Fruit fly (Drosophila melanogaster): ENCODE results near the gene Dpck.
A peak's percentile ranks its signal among the peaks of the same experiment; 100 is the strongest.

Gene Dpck

dm6 chr3R:7107713-7108588 is 26.0 kb downstream of the Dpck start:
- no peak for TF ChIP-seq tai (GFP tag; optimal IDR thresholded peaks at IDR 0.05)
- TF ChIP-seq Dfd (GFP tag; optimal IDR thresholded peaks at IDR 0.05): no peak
- peak in 1 of 2 experiments; percentile 25 for TF ChIP-seq foxo (GFP tag; optimal IDR thresholded peaks at IDR 0.05)
- peak; percentile 31 for TF ChIP-seq ey (GFP tag; optimal IDR thresholded peaks at IDR 0.05)
- peak; percentile 20 for TF ChIP-seq br (GFP tag; optimal IDR thresholded peaks at IDR 0.05)
- peak; percentile 0 for TF ChIP-seq CG9705 (GFP tag; optimal IDR thresholded peaks at IDR 0.05)
- TF ChIP-seq Abd-B (GFP tag; optimal IDR thresholded peaks at IDR 0.05): no peak
- no peak for TF ChIP-seq GATAd (GFP tag; optimal IDR thresholded peaks at IDR 0.05)
- TF ChIP-seq Hr78 (GFP tag; optimal IDR thresholded peaks at IDR 0.05): no peak
- no peak for TF ChIP-seq jim (GFP tag; optimal IDR thresholded peaks at IDR 0.05)
- TF ChIP-seq HLH106 (tag; optimal IDR thresholded peaks at IDR 0.05): no peak
- TF ChIP-seq sv (GFP tag; optimal IDR thresholded peaks at IDR 0.05): no peak
- no peak for TF ChIP-seq dmrt93B (GFP tag; optimal IDR thresholded peaks at IDR 0.05)
- no peak for TF ChIP-seq rgr (GFP tag; optimal IDR thresholded peaks at IDR 0.05)
- TF ChIP-seq OdsH (GFP tag; optimal IDR thresholded peaks at IDR 0.05): peak; percentile 8
- peak; percentile 2 for TF ChIP-seq N (GFP tag; optimal IDR thresholded peaks at IDR 0.05)
- TF ChIP-seq Mio (GFP tag; optimal IDR thresholded peaks at IDR 0.05): no peak
- peak; percentile 35 for TF ChIP-seq fru (GFP tag; optimal IDR thresholded peaks at IDR 0.05)
- TF ChIP-seq Vsx2 (GFP tag; optimal IDR thresholded peaks at IDR 0.05; ENCODE audit: partially characterized antibody): peak; percentile 93
- TF ChIP-seq lola (GFP tag; optimal IDR thresholded peaks at IDR 0.05): no peak
- peak; percentile 42 for TF ChIP-seq Hnf4 (GFP tag; optimal IDR thresholded peaks at IDR 0.05)
- TF ChIP-seq Hr83 (GFP tag; optimal IDR thresholded peaks at IDR 0.05; ENCODE audit: poor library complexity, severe bottlenecking): no peak
- peak; percentile 83 for TF ChIP-seq psq (GFP tag; optimal IDR thresholded peaks at IDR 0.05)
- TF ChIP-seq h (GFP tag; optimal IDR thresholded peaks at IDR 0.05): peak; percentile 25
- TF ChIP-seq Myc (optimal IDR thresholded peaks at IDR 0.05): no peak
- TF ChIP-seq Rel (GFP tag; optimal IDR thresholded peaks at IDR 0.05): no peak
- TF ChIP-seq Rel (tag; optimal IDR thresholded peaks at IDR 0.05): peak; percentile 81
- TF ChIP-seq sage (GFP tag; optimal IDR thresholded peaks at IDR 0.05): peak; percentile 63
- no peak for TF ChIP-seq brk (GFP tag; optimal IDR thresholded peaks at IDR 0.05)
- no peak for TF ChIP-seq CrebA (GFP tag; optimal IDR thresholded peaks at IDR 0.05; ENCODE audit: borderline replicate concordance)
- peak; percentile 95 to 96 for TF ChIP-seq dl (GFP tag; optimal IDR thresholded peaks at IDR 0.05; ENCODE audit: insufficient read depth in 1 of 2, partially characterized antibody in 2 of 2)
- TF ChIP-seq Dif (GFP tag; optimal IDR thresholded peaks at IDR 0.05; ENCODE audit: partially characterized antibody): peak; percentile 98
- TF ChIP-seq dsf (GFP tag; optimal IDR thresholded peaks at IDR 0.05; ENCODE audit: borderline replicate concordance): no peak
- no peak for TF ChIP-seq CG32264 (GFP tag; optimal IDR thresholded peaks at IDR 0.05)

dm6 chr3R:7108589-7109312 is 26.8 kb downstream of the Dpck start:
- TF ChIP-seq woc (GFP tag; optimal IDR thresholded peaks at IDR 0.05) (peak; percentile 96), Hr78 (GFP tag; optimal IDR thresholded peaks at IDR 0.05) (no peak), Rel (GFP tag; optimal IDR thresholded peaks at IDR 0.05) (no peak), Rel (tag; optimal IDR thresholded peaks at IDR 0.05) (peak; percentile 73), usp (GFP tag; optimal IDR thresholded peaks at IDR 0.05) (no peak), Myc (optimal IDR thresholded peaks at IDR 0.05) (no peak), dsf (GFP tag; optimal IDR thresholded peaks at IDR 0.05; ENCODE audit: borderline replicate concordance) (peak; percentile 74), OdsH (GFP tag; optimal IDR thresholded peaks at IDR 0.05) (peak; percentile 98), br (GFP tag; optimal IDR thresholded peaks at IDR 0.05) (peak; percentile 92), lola (GFP tag; optimal IDR thresholded peaks at IDR 0.05) (no peak), N (GFP tag; optimal IDR thresholded peaks at IDR 0.05) (no peak), rgr (GFP tag; optimal IDR thresholded peaks at IDR 0.05) (peak; percentile 96), pan (optimal IDR thresholded peaks at IDR 0.05) (no peak), dmrt93B (GFP tag; optimal IDR thresholded peaks at IDR 0.05) (peak; percentile 94), Abd-B (GFP tag; optimal IDR thresholded peaks at IDR 0.05) (no peak), sv (GFP tag; optimal IDR thresholded peaks at IDR 0.05) (peak; percentile 91), CG9705 (GFP tag; optimal IDR thresholded peaks at IDR 0.05) (peak; percentile 91), Mio (GFP tag; optimal IDR thresholded peaks at IDR 0.05) (no peak), Hr83 (GFP tag; optimal IDR thresholded peaks at IDR 0.05; ENCODE audit: poor library complexity, severe bottlenecking) (no peak), Dif (GFP tag; optimal IDR thresholded peaks at IDR 0.05; ENCODE audit: partially characterized antibody) (no peak), Sp1 (GFP tag; optimal IDR thresholded peaks at IDR 0.05) (peak; percentile 91), jim (GFP tag; optimal IDR thresholded peaks at IDR 0.05) (peak; percentile 59), Hnf4 (GFP tag; optimal IDR thresholded peaks at IDR 0.05) (peak; percentile 94), Vsx2 (GFP tag; optimal IDR thresholded peaks at IDR 0.05; ENCODE audit: partially characterized antibody) (no peak), ey (GFP tag; optimal IDR thresholded peaks at IDR 0.05) (peak; percentile 96), dl (GFP tag; optimal IDR thresholded peaks at IDR 0.05; ENCODE audit: insufficient read depth in 1 of 2, partially characterized antibody in 2 of 2) (peak in 1 of 2 experiments; percentile 18), psq (GFP tag; optimal IDR thresholded peaks at IDR 0.05) (peak; percentile 92), tai (GFP tag; optimal IDR thresholded peaks at IDR 0.05) (no peak), GATAd (GFP tag; optimal IDR thresholded peaks at IDR 0.05) (peak; percentile 78), fru (GFP tag; optimal IDR thresholded peaks at IDR 0.05) (peak; percentile 96), CrebA (GFP tag; optimal IDR thresholded peaks at IDR 0.05; ENCODE audit: borderline replicate concordance) (peak; percentile 41), CG32264 (GFP tag; optimal IDR thresholded peaks at IDR 0.05) (peak; percentile 81), Jra (GFP tag; optimal IDR thresholded peaks at IDR 0.05) (peak; percentile 94), foxo (GFP tag; optimal IDR thresholded peaks at IDR 0.05) (peak in 1 of 2 experiments; percentile 97), HLH106 (tag; optimal IDR thresholded peaks at IDR 0.05) (peak; percentile 98), sage (GFP tag; optimal IDR thresholded peaks at IDR 0.05) (peak; percentile 54), h (GFP tag; optimal IDR thresholded peaks at IDR 0.05) (peak; percentile 97), Dfd (GFP tag; optimal IDR thresholded peaks at IDR 0.05) (no peak), brk (GFP tag; optimal IDR thresholded peaks at IDR 0.05) (peak; percentile 91)
